Worm (Caenorhabditis elegans) whole organism, L1 larva: ENCODE results near the gene ZK1248.19.

Experiments used
- ama-1 ChIP-seq: fragments of 150-350 bp; optimal IDR thresholded peaks from 2 replicates; lab custom pipeline; 2014
- blmp-1 ChIP-seq: fragments of 150-350 bp; optimal IDR thresholded peaks from 2 replicates; lab custom pipeline; 2014; ENCODE audit warnings: missing biosample characterization, missing genetic modification characterization
- fkh-10 ChIP-seq: sonication (generic microtip); optimal IDR thresholded peaks from 2 replicates; lab custom pipeline; 2017; ENCODE audit warnings: missing biosample characterization, missing genetic modification reagents, missing genetic modification characterization
- lin-13 ChIP-seq: fragments of 150-350 bp; optimal IDR thresholded peaks from 2 replicates; lab custom pipeline; 2014; ENCODE audit warnings: missing biosample characterization, missing genetic modification reagents, missing genetic modification characterization
- lin-14 ChIP-seq: fragments of 200-800 bp; sonication (Bioruptor generic); optimal IDR thresholded peaks from 2 replicates; lab custom pipeline; 2018; ENCODE audit warnings: mild to moderate bottlenecking, missing genetic modification characterization, moderate library complexity, missing compliant biosample characterization
- lin-15B ChIP-seq: fragments of 150-350 bp; sonication (generic microtip); optimal IDR thresholded peaks from 3 replicates; lab custom pipeline; 2014; ENCODE audit warnings: missing biosample characterization, missing genetic modification characterization
- nhr-47 ChIP-seq: sonication (generic microtip); optimal IDR thresholded peaks from 2 replicates; lab custom pipeline; 2016; ENCODE audit warnings: mild to moderate bottlenecking, missing genetic modification characterization, moderate library complexity, missing compliant biosample characterization
- skn-1 ChIP-seq: fragments of 150-350 bp; optimal IDR thresholded peaks from 2 replicates; lab custom pipeline; 2014; ENCODE audit warnings: missing biosample characterization, missing genetic modification characterization
- unc-62 ChIP-seq: fragments of 150-350 bp; optimal IDR thresholded peaks from 2 replicates; lab custom pipeline; 2014; ENCODE audit warnings: missing biosample characterization, missing genetic modification reagents, missing genetic modification characterization

- TF ChIP-seq unc-62 (GFP tag; lab: Kevin White, UChicago) = no peak
- TF ChIP-seq lin-13 (GFP tag; lab: Kevin White, UChicago) = no peak
- no peak for TF ChIP-seq nhr-47 (tag; lab: Kevin White, UChicago)
- no peak for TF ChIP-seq blmp-1
- no peak for TF ChIP-seq ama-1 (lab: Kevin White, UChicago)
- TF ChIP-seq lin-15B (tag; lab: Kevin White, UChicago) = no peak
- no peak for TF ChIP-seq fkh-10 (GFP tag; lab: Kevin White, UChicago)
- no peak for TF ChIP-seq skn-1 (tag; lab: Kevin White, UChicago)
- no peak for TF ChIP-seq lin-14 (GFP tag; lab: Kevin White, UChicago)
Measured at ce11 chrII:5863893-5864292, 24.7 kb upstream of the ZK1248.19 start, which contains the start of gene tag-234.
